Worm (Caenorhabditis elegans) whole organism, early embryonic: Measurements from ENCODE around the gene grl-19.

Experiments used
- B0310.2 ChIP-seq: sonication (generic microtip); optimal IDR thresholded peaks from 2 replicates; lab custom pipeline; 2016; ENCODE audit warnings: mild to moderate bottlenecking, missing genetic modification characterization, missing compliant biosample characterization
- ama-1 ChIP-seq: fragments of 150-350 bp; optimal IDR thresholded peaks from 2 replicates; lab custom pipeline; 2014
- ceh-13 ChIP-seq: fragments of 200-800 bp; sonication (Bioruptor generic); optimal IDR thresholded peaks from 2 replicates; lab custom pipeline; 2018; ENCODE audit warnings: mild to moderate bottlenecking, missing genetic modification characterization, missing compliant biosample characterization
- ceh-36 ChIP-seq: sonication (generic microtip); optimal IDR thresholded peaks from 2 replicates; lab custom pipeline; 2016; ENCODE audit warnings: missing genetic modification characterization, inconsistent platforms, missing compliant biosample characterization
- hmg-4 ChIP-seq: fragments of 200-800 bp; sonication (Bioruptor generic); optimal IDR thresholded peaks from 2 replicates; lab custom pipeline; 2018; ENCODE audit warnings: mild to moderate bottlenecking, missing genetic modification characterization, missing compliant biosample characterization
- hnd-1 ChIP-seq: sonication (generic microtip); optimal IDR thresholded peaks from 2 replicates; lab custom pipeline; 2016; ENCODE audit warnings: missing genetic modification characterization, missing compliant biosample characterization
- pes-1 ChIP-seq: fragments of 200-800 bp; sonication (Bioruptor generic); IDR thresholded peaks from 2 replicates; pipeline ENCODE4 v1.3.6; 2022; ENCODE audit warnings: missing genetic modification reagents, missing genetic modification characterization, missing compliant biosample characterization
- tbx-11 ChIP-seq: fragments of 200-800 bp; sonication (Bioruptor generic); IDR thresholded peaks from 2 replicates; pipeline ENCODE4 v1.3.6; 2022; ENCODE audit warnings: missing genetic modification characterization, missing compliant biosample characterization
- tbx-37 ChIP-seq: fragments of 200-800 bp; sonication (Bioruptor generic); conservative IDR thresholded peaks from 2 replicates; pipeline ENCODE4 v1.3.6; 2022; ENCODE audit warnings: missing genetic modification reagents, missing genetic modification characterization, missing compliant biosample characterization
- tra-4 ChIP-seq: sonication (generic microtip); optimal IDR thresholded peaks from 2 replicates; lab custom pipeline; 2017; ENCODE audit warnings: missing genetic modification characterization, missing compliant biosample characterization

DNA sequence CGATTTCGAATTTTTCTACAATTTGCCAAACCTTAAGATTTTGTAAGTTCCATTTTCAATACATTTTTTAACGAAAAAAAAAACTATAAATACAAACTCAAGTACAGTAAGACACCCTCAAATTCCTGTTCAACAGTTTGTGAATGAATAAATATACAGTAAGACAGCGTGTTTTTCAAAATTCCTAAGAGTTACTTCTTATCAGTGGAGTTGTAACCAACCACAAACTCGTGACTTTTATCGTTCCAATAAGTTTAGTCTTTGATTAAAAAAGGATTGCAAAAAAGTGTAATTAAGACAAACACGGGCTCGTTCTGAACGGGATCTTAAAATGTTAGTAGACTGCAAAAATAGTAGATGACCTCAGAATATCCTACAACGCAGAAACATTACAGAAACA, 22.8 kb upstream of the grl-19 start:
- TF ChIP-seq tbx-11 (GFP tag; lab: Robert Waterston, UW) = no peak
- no peak for TF ChIP-seq tra-4 (tag; lab: Kevin White, UChicago)
- TF ChIP-seq ama-1 (lab: Kevin White, UChicago) = no peak
- no peak for TF ChIP-seq ceh-13
- no peak for TF ChIP-seq hnd-1
- TF ChIP-seq pes-1 = no peak
- no peak for TF ChIP-seq B0310.2 (tag; lab: Kevin White, UChicago)
- no peak for TF ChIP-seq tbx-37 (GFP tag; lab: Robert Waterston, UW)
- no peak for TF ChIP-seq hmg-4
- TF ChIP-seq ceh-36 (tag; lab: Kevin White, UChicago) = no peak
